Worm (Caenorhabditis elegans): ENCODE data around the gene C32B5.18.

DNA sequence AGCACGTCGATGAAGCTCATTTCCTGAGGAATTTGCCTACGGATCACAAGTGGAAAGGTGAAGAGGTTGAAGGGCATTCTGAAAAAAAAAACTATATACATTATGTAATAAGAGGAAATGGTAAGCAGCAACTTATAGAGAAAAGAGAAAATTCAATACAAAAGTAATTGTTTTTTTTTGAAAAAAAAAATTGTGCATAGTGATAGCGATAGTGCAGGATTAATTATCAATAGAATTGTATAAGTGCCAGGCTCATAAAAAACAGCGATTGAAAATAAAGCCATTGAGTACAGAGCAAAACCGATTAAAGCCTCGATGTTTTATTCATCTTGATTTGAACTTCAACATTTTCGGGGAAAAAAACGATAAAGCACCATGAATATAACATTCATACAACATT lies 12.5 kb downstream of the C32B5.18 start, which contains the start of gene C32B5.15:
- TF ChIP-seq egl-27 (tag; optimal IDR thresholded peaks at IDR 0.05) (no peak), tag-97 (GFP tag; IDR thresholded peaks at IDR 0.05) (no peak), fos-1 (tag; optimal IDR thresholded peaks at IDR 0.05) (no peak), madf-5 (GFP tag; IDR thresholded peaks at IDR 0.05) (no peak), dpl-1 (GFP tag; optimal IDR thresholded peaks at IDR 0.05) (no peak), aly-2 (tag; optimal IDR thresholded peaks at IDR 0.05) (no peak)
